Worm (Caenorhabditis elegans) whole organism, early embryonic: Measurements from ENCODE around the gene Y41D4A.1.

Experiments
- F13C5.2 ChIP-seq: sonication (generic microtip); optimal IDR thresholded peaks from 2 replicates; lab custom pipeline; 2017; ENCODE audit warnings: mild to moderate bottlenecking, missing genetic modification characterization, inconsistent platforms, missing compliant biosample characterization
- aly-1 ChIP-seq: sonication (generic microtip); optimal IDR thresholded peaks from 2 replicates; lab custom pipeline; 2016; ENCODE audit warnings: missing genetic modification characterization, missing compliant biosample characterization
- ama-1 ChIP-seq: fragments of 150-350 bp; optimal IDR thresholded peaks from 2 replicates; lab custom pipeline; 2014
- ceh-13 ChIP-seq: fragments of 200-800 bp; sonication (Bioruptor generic); optimal IDR thresholded peaks from 2 replicates; lab custom pipeline; 2018; ENCODE audit warnings: mild to moderate bottlenecking, missing genetic modification characterization, missing compliant biosample characterization
- ceh-36 ChIP-seq: sonication (generic microtip); optimal IDR thresholded peaks from 2 replicates; lab custom pipeline; 2016; ENCODE audit warnings: missing genetic modification characterization, inconsistent platforms, missing compliant biosample characterization
- hmbx-1 ChIP-seq: sonication (generic microtip); optimal IDR thresholded peaks from 2 replicates; lab custom pipeline; 2016; ENCODE audit warnings: mild to moderate bottlenecking, missing genetic modification characterization, missing compliant biosample characterization
- pes-1 ChIP-seq: fragments of 200-800 bp; sonication (Bioruptor generic); IDR thresholded peaks from 2 replicates; pipeline ENCODE4 v1.3.6; 2022; ENCODE audit warnings: missing genetic modification reagents, missing genetic modification characterization, missing compliant biosample characterization
- scrt-1 ChIP-seq: fragments of 200-800 bp; sonication (Bioruptor generic); IDR thresholded peaks from 2 replicates; pipeline ENCODE4 v1.3.6; 2022; ENCODE audit warnings: missing genetic modification characterization, missing compliant biosample characterization
- sea-1 ChIP-seq: fragments of 200-800 bp; sonication (Bioruptor generic); conservative IDR thresholded peaks from 2 replicates; pipeline ENCODE4 v1.3.6; 2022; ENCODE audit warnings: missing genetic modification characterization, missing compliant biosample characterization
- tbx-11 ChIP-seq: fragments of 200-800 bp; sonication (Bioruptor generic); IDR thresholded peaks from 2 replicates; pipeline ENCODE4 v1.3.6; 2022; ENCODE audit warnings: missing genetic modification characterization, missing compliant biosample characterization

- TF ChIP-seq pes-1 (GFP tag; lab: Robert Waterston, UW): no peak
- TF ChIP-seq hmbx-1: no peak
- no peak for TF ChIP-seq scrt-1
- no peak for TF ChIP-seq F13C5.2 (tag; lab: Kevin White, UChicago)
- no peak for TF ChIP-seq ceh-36 (tag; lab: Kevin White, UChicago)
- no peak for TF ChIP-seq ama-1 (lab: Kevin White, UChicago)
- no peak for TF ChIP-seq sea-1 (GFP tag; lab: Robert Waterston, UW)
- no peak for TF ChIP-seq aly-1 (tag; lab: Kevin White, UChicago)
- TF ChIP-seq ceh-13 (GFP tag; lab: Kevin White, UChicago): no peak
- no peak for TF ChIP-seq tbx-11 (GFP tag; lab: Robert Waterston, UW)
Measured at ce11 chrIV:1771843-1772242, at the start of gene Y41D4A.1.
